Fruit fly (Drosophila melanogaster): ENCODE data around the gene CalpC.

The CalpC gene

dm6 chrX:16308953-16309352, 16.6 kb upstream of the CalpC start:
- TF ChIP-seq sens (GFP tag) (peak; percentile 44), Camta (GFP tag; optimal IDR thresholded peaks at IDR 0.05) (no peak), zfh2 (GFP tag; optimal IDR thresholded peaks at IDR 0.05) (no peak), ERR (GFP tag; optimal IDR thresholded peaks at IDR 0.05) (peak; percentile 44), Med (GFP tag) (peak; percentile 2), Tbp (GFP tag; optimal IDR thresholded peaks at IDR 0.05) (no peak), CG13296 (GFP tag; optimal IDR thresholded peaks at IDR 0.05) (peak; percentile 13), CG7556 (GFP tag; optimal IDR thresholded peaks at IDR 0.05) (no peak)

dm6 chrX:16309764-16310163, 15.8 kb upstream of the CalpC start:
- no peak for TF ChIP-seq Ets65A (GFP tag)
- TF ChIP-seq CG4328 (GFP tag; optimal IDR thresholded peaks at IDR 0.05) = no peak
- peak; percentile 71 for TF ChIP-seq Vsx1 (GFP tag; optimal IDR thresholded peaks at IDR 0.05)
- TF ChIP-seq exex (tag; optimal IDR thresholded peaks at IDR 0.05) = peak; percentile 60
- no peak for TF ChIP-seq CG2678 (tag; optimal IDR thresholded peaks at IDR 0.05)
- no peak for TF ChIP-seq CG8388 (GFP tag; optimal IDR thresholded peaks at IDR 0.05)

dm6 chrX:16313078-16313875, 12.3 kb upstream of the CalpC start, which contains the start of the genes CG9915 and SWIP:
Gene CG9915, minus strand, starts transcription at chrX:16313138.
Gene SWIP, plus strand, starts transcription at chrX:16313709.
- TF ChIP-seq ato (GFP tag; IDR thresholded peaks at IDR 0.05; ENCODE audit: partially characterized antibody) (peak; percentile 87), psq (GFP tag; optimal IDR thresholded peaks at IDR 0.05) (no peak), D19A (tag; optimal IDR thresholded peaks at IDR 0.05) (no peak), CG14860 (GFP tag; IDR thresholded peaks at IDR 0.05; ENCODE audit: partially characterized antibody) (peak; percentile 67; the same call in 2 of the 3 replicates), sc (optimal IDR thresholded peaks at IDR 0.05) (no peak), sc (GFP tag; optimal IDR thresholded peaks at IDR 0.05) (no peak), CG10267 (tag; optimal IDR thresholded peaks at IDR 0.05) (peak; percentile 16), CG17829 (tag; optimal IDR thresholded peaks at IDR 0.05) (peak; percentile 23), CG6765 (GFP tag; optimal IDR thresholded peaks at IDR 0.05) (no peak), Tbp (GFP tag; optimal IDR thresholded peaks at IDR 0.05) (no peak), CG1647 (GFP tag; optimal IDR thresholded peaks at IDR 0.05) (no peak), gt (GFP tag; IDR thresholded peaks at IDR 0.05) (no peak), Oaz (GFP tag; IDR thresholded peaks at IDR 0.05) (no peak), Deaf1 (tag; optimal IDR thresholded peaks at IDR 0.05) (peak; percentile 41), Hey (tag; optimal IDR thresholded peaks at IDR 0.05) (no peak), Gsc (GFP tag; IDR thresholded peaks at IDR 0.05) (no peak), fu2 (GFP tag; optimal IDR thresholded peaks at IDR 0.05) (no peak), CG12659 (GFP tag; optimal IDR thresholded peaks at IDR 0.05) (peak; percentile 44), ac (GFP tag; optimal IDR thresholded peaks at IDR 0.05) (no peak), stc (GFP tag; IDR thresholded peaks at IDR 0.05) (no peak), nerfin-2 (GFP tag; IDR thresholded peaks at IDR 0.05; ENCODE audit: partially characterized antibody) (peak; percentile 77), Atf3 (GFP tag; optimal IDR thresholded peaks at IDR 0.05) (no peak), CG8478 (optimal IDR thresholded peaks at IDR 0.05) (no peak), hb (GFP tag; IDR thresholded peaks at IDR 0.05; ENCODE audit: partially characterized antibody) (peak; percentile 77), CG1024 (GFP tag; IDR thresholded peaks at IDR 0.05) (peak; percentile 69), CG8290 (GFP tag; optimal IDR thresholded peaks at IDR 0.05) (peak; percentile 50), CG8290 (tag; optimal IDR thresholded peaks at IDR 0.05) (peak in 1 of 2 experiments; percentile 47), CG30403 (GFP tag; optimal IDR thresholded peaks at IDR 0.05) (no peak), CG18619 (GFP tag; optimal IDR thresholded peaks at IDR 0.05) (peak; percentile 12), CG5953 (GFP tag; IDR thresholded peaks at IDR 0.05) (no peak), ro (GFP tag; IDR thresholded peaks at IDR 0.05) (no peak), CG15696 (tag; optimal IDR thresholded peaks at IDR 0.05) (peak; percentile 62), CG3281 (GFP tag; optimal IDR thresholded peaks at IDR 0.05) (peak; percentile 27), zen (tag; optimal IDR thresholded peaks at IDR 0.05) (peak; percentile 31), CG17385 (GFP tag; optimal IDR thresholded peaks at IDR 0.05) (no peak)
